Fruit fly (Drosophila melanogaster) whole organism, embryonic: ENCODE results near the gene CG9302.

Experiments
- Atf6 ChIP-seq: fragments of 200-800 bp; sonication (Bioruptor generic); IDR thresholded peaks from 2 replicates; pipeline ENCODE4 v1.3.6; 2022; ENCODE audit warnings: missing biosample characterization, missing genetic modification characterization
- CG1024 ChIP-seq: fragments of 200-800 bp; sonication (Bioruptor generic); IDR thresholded peaks from 2 replicates; pipeline ENCODE4 v1.3.6; 2022; ENCODE audit warnings: missing biosample characterization, missing genetic modification characterization
- CG10565 ChIP-seq: fragments of 200-800 bp; sonication (Bioruptor generic); optimal IDR thresholded peaks from 3 replicates; lab custom pipeline; 2016; ENCODE audit warnings: missing biosample characterization, mild to moderate bottlenecking, missing genetic modification characterization
- CG12071 ChIP-seq: fragments of 200-800 bp; sonication (Bioruptor generic); optimal IDR thresholded peaks from 3 replicates; lab custom pipeline; 2018; ENCODE audit warnings: missing biosample characterization, mild to moderate bottlenecking, missing genetic modification characterization
- CG12104 ChIP-seq: fragments of 200-800 bp; sonication (Bioruptor generic); optimal IDR thresholded peaks from 3 replicates; lab custom pipeline; 2016; ENCODE audit warnings: missing biosample characterization, missing genetic modification characterization
- CG12299 ChIP-seq: fragments of 200-800 bp; sonication (Bioruptor generic); optimal IDR thresholded peaks from 2 replicates; lab custom pipeline; 2018; ENCODE audit warnings: missing biosample characterization, mild to moderate bottlenecking, missing genetic modification characterization
- CG12391 ChIP-seq: fragments of 200-800 bp; sonication (Bioruptor generic); optimal IDR thresholded peaks from 3 replicates; lab custom pipeline; 2018; ENCODE audit warnings: missing biosample characterization, mild to moderate bottlenecking, missing genetic modification characterization, moderate library complexity
- CG13296 ChIP-seq: fragments of 200-800 bp; sonication (Bioruptor generic); optimal IDR thresholded peaks from 3 replicates; lab custom pipeline; 2018; ENCODE audit warnings: missing biosample characterization, mild to moderate bottlenecking, missing genetic modification characterization
- CG13424 ChIP-seq: fragments of 200-800 bp; sonication (Bioruptor generic); optimal IDR thresholded peaks from 2 replicates; lab custom pipeline; 2019; ENCODE audit warnings: missing biosample characterization, mild to moderate bottlenecking, missing genetic modification characterization, moderate library complexity
- CG14014 ChIP-seq: fragments of 200-800 bp; sonication (Bioruptor generic); IDR thresholded peaks from 2 replicates; pipeline ENCODE4 v1.3.6; 2022; ENCODE audit warnings: missing biosample characterization, missing genetic modification characterization
- CG14050 ChIP-seq: fragments of 200-800 bp; sonication (Bioruptor generic); IDR thresholded peaks from 3 replicates; pipeline ENCODE4 v1.3.6; 2022; ENCODE audit warnings: missing biosample characterization, missing genetic modification characterization
- CG15514 ChIP-seq: fragments of 200-800 bp; sonication (Bioruptor generic); optimal IDR thresholded peaks from 3 replicates; lab custom pipeline; 2017; ENCODE audit warnings: missing biosample characterization, missing genetic modification characterization, mild to moderate bottlenecking, moderate library complexity, missing genetic modification reagents
- CG17186 ChIP-seq: fragments of 200-800 bp; sonication (Bioruptor generic); optimal IDR thresholded peaks from 3 replicates; lab custom pipeline; 2017; ENCODE audit warnings: missing biosample characterization, missing genetic modification reagents, missing genetic modification characterization
- CG17359 ChIP-seq: fragments of 200-800 bp; sonication (Bioruptor generic); optimal IDR thresholded peaks from 3 replicates; lab custom pipeline; 2018; ENCODE audit warnings: missing biosample characterization, mild to moderate bottlenecking, missing genetic modification characterization, moderate library complexity
- CG17568 ChIP-seq: fragments of 200-800 bp; sonication (Bioruptor generic); optimal IDR thresholded peaks from 2 replicates; lab custom pipeline; 2018; ENCODE audit warnings: missing biosample characterization, mild to moderate bottlenecking, missing genetic modification characterization, moderate library complexity
- CG17612 ChIP-seq: fragments of 200-800 bp; sonication (Bioruptor generic); IDR thresholded peaks from 2 replicates; pipeline ENCODE4 v1.3.6; 2022; ENCODE audit warnings: missing biosample characterization, missing genetic modification characterization
- CG17829 ChIP-seq: fragments of 200-800 bp; optimal IDR thresholded peaks from 2 replicates; lab custom pipeline; 2019; ENCODE audit warnings: missing biosample characterization, mild to moderate bottlenecking, missing genetic modification characterization, moderate library complexity
- CG18764 ChIP-seq: fragments of 200-800 bp; sonication (Bioruptor generic); optimal IDR thresholded peaks from 3 replicates; lab custom pipeline; 2016; ENCODE audit warnings: missing biosample characterization, missing genetic modification characterization
- CG2712 ChIP-seq: fragments of 200-800 bp; optimal IDR thresholded peaks from 3 replicates; lab custom pipeline; 2019; ENCODE audit warnings: missing biosample characterization, mild to moderate bottlenecking, missing genetic modification characterization, moderate library complexity
- CG30020 ChIP-seq: fragments of 200-800 bp; optimal IDR thresholded peaks from 2 replicates; lab custom pipeline; 2019; ENCODE audit warnings: missing biosample characterization, mild to moderate bottlenecking, missing genetic modification characterization, moderate library complexity
- CG34376 ChIP-seq: fragments of 200-800 bp; sonication (Bioruptor generic); optimal IDR thresholded peaks from 2 replicates; lab custom pipeline; 2018; ENCODE audit warnings: missing biosample characterization, mild to moderate bottlenecking, missing genetic modification characterization
- CG4328 ChIP-seq: fragments of 200-800 bp; sonication (Bioruptor generic); optimal IDR thresholded peaks from 3 replicates; lab custom pipeline; 2017; ENCODE audit warnings: missing biosample characterization, missing genetic modification reagents, missing genetic modification characterization
- CG4707 ChIP-seq: fragments of 200-800 bp; sonication (Bioruptor generic); optimal IDR thresholded peaks from 2 replicates; lab custom pipeline; 2018; ENCODE audit warnings: missing biosample characterization, mild to moderate bottlenecking, missing genetic modification characterization, moderate library complexity
- CG9817 ChIP-seq: fragments of 200-800 bp; sonication (Bioruptor generic); optimal IDR thresholded peaks from 2 replicates; lab custom pipeline; 2018; ENCODE audit warnings: missing biosample characterization, mild to moderate bottlenecking, missing genetic modification characterization, moderate library complexity
- Eip74EF ChIP-seq, 2 experiments: fragments of 200-800 bp in 1 of 2; fragments of >200 bp in 1 of 2; sonication (Bioruptor generic) in 1 of 2; optimal IDR thresholded peaks; 2 replicates each; lab custom pipeline; 2017 to 2019; ENCODE audit warnings: missing biosample characterization in 2 of 2, missing genetic modification characterization in 2 of 2, mild to moderate bottlenecking in 1 of 2, moderate library complexity in 1 of 2
- Fer1 ChIP-seq: fragments of 200-800 bp; sonication (Bioruptor generic); optimal IDR thresholded peaks from 2 replicates; lab custom pipeline; 2017; ENCODE audit warnings: missing biosample characterization, mild to moderate bottlenecking, missing genetic modification characterization
- HmgZ ChIP-seq: fragments of 200-800 bp; sonication (Bioruptor generic); optimal IDR thresholded peaks from 2 replicates; lab custom pipeline; 2018; ENCODE audit warnings: missing biosample characterization, mild to moderate bottlenecking, missing genetic modification characterization
- Hmr ChIP-seq: fragments of 200-800 bp; sonication (Bioruptor generic); optimal IDR thresholded peaks from 3 replicates; lab custom pipeline; 2017; ENCODE audit warnings: mild to moderate bottlenecking, missing biosample characterization, missing genetic modification reagents, missing genetic modification characterization
- Hsf ChIP-seq: fragments of 200-800 bp; sonication (Bioruptor generic); optimal IDR thresholded peaks from 3 replicates; lab custom pipeline; 2016; ENCODE audit warnings: missing biosample characterization, missing genetic modification characterization
- Kr ChIP-seq: fragments of 200-800 bp; sonication (Bioruptor generic); optimal IDR thresholded peaks from 2 replicates; lab custom pipeline; 2017; ENCODE audit warnings: missing biosample characterization, mild to moderate bottlenecking, missing genetic modification characterization
- Lpt ChIP-seq: fragments of >200 bp; optimal IDR thresholded peaks from 2 replicates; lab custom pipeline; 2018; ENCODE audit warnings: missing biosample characterization, missing genetic modification characterization
- MTF-1 ChIP-seq: fragments of 200-800 bp; sonication (Bioruptor generic); optimal IDR thresholded peaks from 2 replicates; lab custom pipeline; 2018; ENCODE audit warnings: missing biosample characterization, mild to moderate bottlenecking, missing genetic modification characterization, borderline replicate concordance
- Max ChIP-seq: fragments of 200-800 bp; sonication (Bioruptor generic); optimal IDR thresholded peaks from 2 replicates; lab custom pipeline; 2016; ENCODE audit warnings: missing biosample characterization, mild to moderate bottlenecking, missing genetic modification characterization
- Meics ChIP-seq: fragments of 200-800 bp; sonication (Bioruptor generic); optimal IDR thresholded peaks from 2 replicates; lab custom pipeline; 2017; ENCODE audit warnings: missing biosample characterization, mild to moderate bottlenecking, missing genetic modification characterization
- NFAT ChIP-seq: fragments of 200-800 bp; sonication (Bioruptor generic); IDR thresholded peaks from 2 replicates; pipeline ENCODE4 v1.3.6; 2022; ENCODE audit warnings: missing biosample characterization, missing genetic modification characterization
- PHDP ChIP-seq: fragments of 200-800 bp; sonication (Bioruptor generic); optimal IDR thresholded peaks from 3 replicates; lab custom pipeline; 2018; ENCODE audit warnings: missing biosample characterization, mild to moderate bottlenecking, missing genetic modification characterization, moderate library complexity
- Rfx ChIP-seq: fragments of 200-800 bp; sonication (Bioruptor generic); IDR thresholded peaks from 2 replicates; pipeline ENCODE4 v1.3.6; 2022; ENCODE audit warnings: missing biosample characterization, missing genetic modification characterization
- aop ChIP-seq: fragments of 200-800 bp; sonication (Bioruptor generic); IDR thresholded peaks from 2 replicates; pipeline ENCODE4 v1.3.6; 2022; ENCODE audit warnings: missing biosample characterization, missing genetic modification characterization
- danr ChIP-seq: fragments of 200-800 bp; sonication (Bioruptor generic); IDR thresholded peaks from 2 replicates; pipeline ENCODE4 v1.3.6; 2022; ENCODE audit warnings: missing biosample characterization, missing genetic modification characterization
- dm ChIP-seq: fragments of 200-800 bp; sonication (Bioruptor generic); optimal IDR thresholded peaks from 3 replicates; lab custom pipeline; 2016; ENCODE audit warnings: missing biosample characterization, missing genetic modification characterization
- dmrt99B ChIP-seq: fragments of 200-800 bp; sonication (Bioruptor generic); optimal IDR thresholded peaks from 2 replicates; lab custom pipeline; 2018; ENCODE audit warnings: missing biosample characterization, mild to moderate bottlenecking, missing genetic modification characterization, moderate library complexity
- fd96Cb ChIP-seq: fragments of 200-800 bp; sonication (Bioruptor generic); optimal IDR thresholded peaks from 2 replicates; lab custom pipeline; 2018; ENCODE audit warnings: missing biosample characterization, mild to moderate bottlenecking, missing genetic modification characterization, moderate library complexity
- gem ChIP-seq: fragments of 200-800 bp; sonication (Bioruptor generic); optimal IDR thresholded peaks from 2 replicates; lab custom pipeline; 2019; ENCODE audit warnings: missing biosample characterization, mild to moderate bottlenecking, missing genetic modification characterization, moderate library complexity
- nom ChIP-seq: fragments of 200-800 bp; sonication (Bioruptor generic); optimal IDR thresholded peaks from 2 replicates; lab custom pipeline; 2017; ENCODE audit warnings: missing biosample characterization, missing genetic modification characterization, mild to moderate bottlenecking, moderate library complexity, missing genetic modification reagents
- phol ChIP-seq: fragments of 200-800 bp; sonication (Bioruptor generic); optimal IDR thresholded peaks from 3 replicates; lab custom pipeline; 2018; ENCODE audit warnings: missing biosample characterization, mild to moderate bottlenecking, missing genetic modification characterization, moderate library complexity
- salm ChIP-seq: fragments of 200-800 bp; sonication (Bioruptor generic); optimal IDR thresholded peaks from 2 replicates; lab custom pipeline; 2018; ENCODE audit warnings: missing biosample characterization, mild to moderate bottlenecking, missing genetic modification characterization
- sug ChIP-seq: fragments of 200-800 bp; optimal IDR thresholded peaks from 2 replicates; lab custom pipeline; 2019; ENCODE audit warnings: missing biosample characterization, mild to moderate bottlenecking, missing genetic modification characterization, moderate library complexity
- trem ChIP-seq: fragments of 200-800 bp; optimal IDR thresholded peaks from 3 replicates; lab custom pipeline; 2019; ENCODE audit warnings: missing biosample characterization, mild to moderate bottlenecking, missing genetic modification characterization, moderate library complexity

The CG9302 gene

DNA sequence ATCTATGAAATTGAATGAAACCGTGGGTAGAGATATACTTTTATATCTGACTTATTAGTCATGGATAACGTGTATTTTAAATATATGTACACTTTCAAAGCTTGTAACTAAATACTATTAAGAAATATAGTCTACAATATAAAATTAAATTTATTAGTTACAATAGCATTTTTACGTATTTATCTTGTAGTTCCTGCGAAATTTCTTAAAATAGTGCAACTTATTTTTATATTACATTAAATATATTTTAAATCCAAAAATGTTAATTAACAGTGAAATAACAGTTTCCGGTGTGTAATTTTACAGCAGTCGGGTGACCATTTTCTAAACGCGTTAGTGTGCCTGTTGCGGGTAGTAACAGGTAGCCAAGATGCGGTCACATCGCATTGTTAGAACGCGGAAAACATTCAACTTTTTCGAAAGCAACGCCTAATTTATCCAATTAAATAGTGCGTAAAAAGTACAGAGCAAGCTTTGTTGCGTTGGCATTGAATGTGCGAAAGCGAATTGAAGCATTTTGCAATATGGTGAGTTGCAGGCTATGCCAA is 20.4 kb upstream of the CG9302 start, which contains the start of the genes CG10859 and CG7110 (continued):
- TF ChIP-seq CG10565 (no peak), CG13296 (GFP tag; lab: Kevin White, UChicago) (peak; percentile 71), HmgZ (tag; lab: Kevin White, UChicago) (peak; percentile 46), CG17829 (tag; lab: Kevin White, UChicago) (peak; percentile 48), Lpt (no peak), CG9817 (tag; lab: Kevin White, UChicago) (peak; percentile 24), danr (GFP tag; lab: Robert Waterston, UW) (no peak), CG4328 (peak; percentile 59), CG14014 (GFP tag; lab: Robert Waterston, UW) (peak; percentile 26; the same call in 1 of the 2 replicates), sug (peak; percentile 48), CG15514 (peak; percentile 76), Meics (GFP tag; lab: Kevin White, UChicago) (peak; percentile 79), CG12299 (tag; lab: Kevin White, UChicago) (peak; percentile 45), CG12104 (GFP tag; lab: Kevin White, UChicago) (peak; percentile 41), CG1024 (peak; percentile 21; the same call in 1 of the 2 replicates), CG30020 (tag; lab: Kevin White, UChicago) (peak; percentile 33), MTF-1 (GFP tag; lab: Kevin White, UChicago) (peak; percentile 39), Fer1 (GFP tag; lab: Kevin White, UChicago) (peak; percentile 77), trem (tag; lab: Kevin White, UChicago) (peak; percentile 56), CG17186 (GFP tag; lab: Kevin White, UChicago) (peak; percentile 99), CG34376 (GFP tag; lab: Kevin White, UChicago) (peak; percentile 56), salm (tag; lab: Kevin White, UChicago) (peak; percentile 24), gem (tag; lab: Kevin White, UChicago) (peak; percentile 25), dm (GFP tag; lab: Kevin White, UChicago) (peak; percentile 60), PHDP (tag; lab: Kevin White, UChicago) (peak; percentile 68), Kr (GFP tag; lab: Kevin White, UChicago) (no peak), Hsf (GFP tag; lab: Kevin White, UChicago) (peak; percentile 31), CG12391 (peak; percentile 55), Atf6 (peak; percentile 42; the same call in 1 of the 2 replicates), CG2712 (tag; lab: Kevin White, UChicago) (peak; percentile 52), CG18764 (GFP tag; lab: Kevin White, UChicago) (peak; percentile 20), CG4707 (peak; percentile 43), fd96Cb (tag; lab: Kevin White, UChicago) (no peak), CG17612 (GFP tag; lab: Robert Waterston, UW) (no peak), CG14050 (GFP tag; lab: Robert Waterston, UW) (peak; percentile 14; the same call in 1 of the 3 replicates), Max (GFP tag; lab: Kevin White, UChicago) (peak; percentile 59), aop (0 out of 2 replicates have a peak, but pooled peaks have one; percentile 9), dmrt99B (tag; lab: Kevin White, UChicago) (peak; percentile 38), Rfx (peak; percentile 9; the same call in 1 of the 2 replicates), phol (tag; lab: Kevin White, UChicago) (peak; percentile 69), CG13424 (tag; lab: Kevin White, UChicago) (peak; percentile 28), NFAT (GFP tag; lab: Robert Waterston, UW) (no peak; the same call in 1 of the 2 replicates), CG17359 (peak; percentile 34), Hmr (GFP tag; lab: Kevin White, UChicago) (peak; percentile 66), CG17568 (peak; percentile 51), nom (peak; percentile 30), Eip74EF (GFP tag; optimal IDR thresholded peaks at IDR 0.05; lab: Kevin White, UChicago) (peak in 1 of 2 experiments; percentile 55), CG12071 (GFP tag; lab: Kevin White, UChicago) (peak; percentile 42)
